Fruit fly (Drosophila melanogaster): Measurements from ENCODE around the gene Regnase-1.
A peak's percentile ranks its signal among the peaks of the same experiment; 100 is the strongest.

Gene Regnase-1

dm6 chr3R:20031043-20031763, 4.7 kb downstream of the Regnase-1 start, which contains the start of gene trem (continued):
- peak; percentile 45 for TF ChIP-seq Nf-YB (GFP tag; optimal IDR thresholded peaks at IDR 0.05)
- TF ChIP-seq NFAT (GFP tag; IDR thresholded peaks at IDR 0.05) = peak; percentile 66
- TF ChIP-seq C15 (GFP tag; IDR thresholded peaks at IDR 0.05) = no peak
- peak; percentile 91 for TF ChIP-seq MBD-R2 (GFP tag; IDR thresholded peaks at IDR 0.05)
- peak; percentile 37; the same call in 1 of the 2 replicates for TF ChIP-seq danr (GFP tag; IDR thresholded peaks at IDR 0.05)
- no peak for TF ChIP-seq toy (GFP tag; IDR thresholded peaks at IDR 0.05)
- no peak for TF ChIP-seq fd102C (GFP tag; optimal IDR thresholded peaks at IDR 0.05)
- no peak for TF ChIP-seq Rx (GFP tag; IDR thresholded peaks at IDR 0.05)
- TF ChIP-seq D (optimal IDR thresholded peaks at IDR 0.05) = no peak
- TF ChIP-seq D (GFP tag; optimal IDR thresholded peaks at IDR 0.05) = peak; percentile 61
- no peak for TF ChIP-seq Blimp-1 (GFP tag; optimal IDR thresholded peaks at IDR 0.05)
- no peak for TF ChIP-seq gcm2 (GFP tag; optimal IDR thresholded peaks at IDR 0.05)
- TF ChIP-seq knrl (GFP tag; IDR thresholded peaks at IDR 0.05; ENCODE audit: partially characterized antibody) = no peak
- no peak for TF ChIP-seq Doc2 (GFP tag; IDR thresholded peaks at IDR 0.05)
- peak; percentile 41; the same call in 1 of the 2 replicates for TF ChIP-seq ranshi (GFP tag; IDR thresholded peaks at IDR 0.05)
- peak; percentile 52 for TF ChIP-seq ewg (GFP tag; optimal IDR thresholded peaks at IDR 0.05)
- no peak for TF ChIP-seq pros (GFP tag; optimal IDR thresholded peaks at IDR 0.05)
- peak; percentile 51 for TF ChIP-seq YL-1 (GFP tag; optimal IDR thresholded peaks at IDR 0.05)
- TF ChIP-seq CG6175 (GFP tag; IDR thresholded peaks at IDR 0.05) = peak; percentile 31; the same call in 1 of the 3 replicates
- TF ChIP-seq grn (GFP tag; optimal IDR thresholded peaks at IDR 0.05) = no peak
- TF ChIP-seq CG14441 (GFP tag; IDR thresholded peaks at IDR 0.05) = peak; percentile 66
- no peak; the same call in 2 of the 3 replicates for TF ChIP-seq B-H1 (GFP tag; IDR thresholded peaks at IDR 0.05)
- TF ChIP-seq Dip2 (GFP tag; IDR thresholded peaks at IDR 0.05) = no peak
- peak; percentile 32 for TF ChIP-seq CG18476 (GFP tag; optimal IDR thresholded peaks at IDR 0.05)
- peak; percentile 31 for TF ChIP-seq CG3995 (GFP tag; optimal IDR thresholded peaks at IDR 0.05)
- no peak for TF ChIP-seq CTCF (GFP tag; optimal IDR thresholded peaks at IDR 0.05)
- no peak for TF ChIP-seq CG5245 (GFP tag; optimal IDR thresholded peaks at IDR 0.05)
- no peak for TF ChIP-seq bigmax (GFP tag; optimal IDR thresholded peaks at IDR 0.05)
- TF ChIP-seq CG11695 (GFP tag; IDR thresholded peaks at IDR 0.05) = peak; percentile 49; the same call in 1 of the 3 replicates
- peak; percentile 55; the same call in 1 of the 3 replicates for TF ChIP-seq CG7357 (GFP tag; IDR thresholded peaks at IDR 0.05)
- TF ChIP-seq CG12071 (GFP tag; optimal IDR thresholded peaks at IDR 0.05) = no peak
- peak; percentile 60; the same call in 2 of the 3 replicates for TF ChIP-seq Aef1 (GFP tag; IDR thresholded peaks at IDR 0.05)
- TF ChIP-seq CG30403 (GFP tag; optimal IDR thresholded peaks at IDR 0.05) = peak; percentile 89
- TF ChIP-seq pum (GFP tag; optimal IDR thresholded peaks at IDR 0.05) = peak; percentile 49
- peak; percentile 54 for TF ChIP-seq HLH54F (GFP tag; optimal IDR thresholded peaks at IDR 0.05)
- TF ChIP-seq Antp (GFP tag; optimal IDR thresholded peaks at IDR 0.05) = peak; percentile 10
- peak; percentile 27 for TF ChIP-seq slp2 (GFP tag; optimal IDR thresholded peaks at IDR 0.05)
- TF ChIP-seq CG4360 (GFP tag; IDR thresholded peaks at IDR 0.05) = no peak
- TF ChIP-seq CG4328 (GFP tag; optimal IDR thresholded peaks at IDR 0.05) = peak; percentile 71
- TF ChIP-seq CG3726 (GFP tag; IDR thresholded peaks at IDR 0.05) = peak; percentile 57; the same call in 1 of the 3 replicates
- TF ChIP-seq Dref (GFP tag; IDR thresholded peaks at IDR 0.05) = 0 out of 2 replicates have a peak, but pooled peaks have one; percentile 20
- TF ChIP-seq ci (GFP tag; IDR thresholded peaks at IDR 0.05) = peak; percentile 20; the same call in 1 of the 3 replicates
- TF ChIP-seq HLH4C (GFP tag; IDR thresholded peaks at IDR 0.05; ENCODE audit: partially characterized antibody) = no peak
- peak; percentile 66 for TF ChIP-seq CG10431 (GFP tag; optimal IDR thresholded peaks at IDR 0.05)
- no peak for TF ChIP-seq nau (GFP tag; optimal IDR thresholded peaks at IDR 0.05)
- peak; percentile 93 for TF ChIP-seq CG30020 (tag; optimal IDR thresholded peaks at IDR 0.05)
- TF ChIP-seq mirr (GFP tag; optimal IDR thresholded peaks at IDR 0.05) = no peak
- no peak for TF ChIP-seq Mes4 (GFP tag; optimal IDR thresholded peaks at IDR 0.05)
- TF ChIP-seq CG10274 (GFP tag; optimal IDR thresholded peaks at IDR 0.05) = peak; percentile 38
- peak; percentile 58 for TF ChIP-seq Max (GFP tag; optimal IDR thresholded peaks at IDR 0.05)
- TF ChIP-seq insv (GFP tag; optimal IDR thresholded peaks at IDR 0.05) = peak in 1 of 2 experiments; percentile 34
